Fruit fly (Drosophila melanogaster) whole organism, embryonic: Measurements from ENCODE around the gene Ubi-p63E.

Experiments used
- Abd-B ChIP-seq: fragments of 200-800 bp; sonication (Bioruptor generic); optimal IDR thresholded peaks from 2 replicates; lab custom pipeline; 2018; ENCODE audit warnings: missing biosample characterization, mild to moderate bottlenecking, missing genetic modification characterization, moderate library complexity
- CG10462 ChIP-seq: fragments of 200-800 bp; sonication (Bioruptor generic); optimal IDR thresholded peaks from 2 replicates; lab custom pipeline; 2016; ENCODE audit warnings: missing biosample characterization, missing genetic modification characterization
- CG11085 ChIP-seq: fragments of 200-800 bp; sonication (Bioruptor generic); IDR thresholded peaks from 2 replicates; pipeline ENCODE4 v1.3.6; 2022; ENCODE audit warnings: missing biosample characterization, missing genetic modification characterization
- CG11696 ChIP-seq: fragments of 200-800 bp; sonication (Bioruptor generic); IDR thresholded peaks from 2 replicates; pipeline ENCODE4 v1.3.6; 2022; ENCODE audit warnings: missing biosample characterization, missing genetic modification characterization
- CG13296 ChIP-seq: fragments of 200-800 bp; sonication (Bioruptor generic); optimal IDR thresholded peaks from 3 replicates; lab custom pipeline; 2018; ENCODE audit warnings: missing biosample characterization, mild to moderate bottlenecking, missing genetic modification characterization
- CG14667 ChIP-seq: fragments of 200-800 bp; sonication (Bioruptor generic); IDR thresholded peaks from 2 replicates; pipeline ENCODE4 v1.3.6; 2022; ENCODE audit warnings: missing biosample characterization, missing genetic modification characterization
- CG15073 ChIP-seq: fragments of 200-800 bp; sonication (Bioruptor generic); optimal IDR thresholded peaks from 2 replicates; lab custom pipeline; 2016; ENCODE audit warnings: missing biosample characterization, missing genetic modification characterization
- CG15479 ChIP-seq: fragments of 200-800 bp; sonication (Bioruptor generic); optimal IDR thresholded peaks from 3 replicates; lab custom pipeline; 2019; ENCODE audit warnings: missing biosample characterization, mild to moderate bottlenecking, missing genetic modification characterization, moderate library complexity
- CG1647 ChIP-seq: fragments of 200-800 bp; sonication (Bioruptor generic); optimal IDR thresholded peaks from 3 replicates; lab custom pipeline; 2016; ENCODE audit warnings: missing biosample characterization, missing genetic modification characterization
- CG3163 ChIP-seq: fragments of 200-800 bp; sonication (Bioruptor generic); optimal IDR thresholded peaks from 3 replicates; lab custom pipeline; 2016; ENCODE audit warnings: missing biosample characterization, missing genetic modification characterization
- CG32772 ChIP-seq: fragments of 200-800 bp; sonication (Bioruptor generic); IDR thresholded peaks from 2 replicates; pipeline ENCODE4 v1.3.6; 2022; ENCODE audit warnings: missing biosample characterization, missing genetic modification characterization
- CG34224 ChIP-seq: fragments of 200-800 bp; sonication (Bioruptor generic); IDR thresholded peaks from 3 replicates; pipeline ENCODE4 v1.3.6; 2022; ENCODE audit warnings: missing biosample characterization, missing genetic modification characterization; ENCODE audit not compliant: partially characterized antibody
- CG42726 ChIP-seq: fragments of 200-800 bp; sonication (Bioruptor generic); IDR thresholded peaks from 2 replicates; pipeline ENCODE4 v1.3.6; 2022; ENCODE audit warnings: missing biosample characterization, missing genetic modification characterization; ENCODE audit not compliant: partially characterized antibody
- CG4404 ChIP-seq: fragments of 200-800 bp; sonication (Bioruptor generic); IDR thresholded peaks from 2 replicates; pipeline ENCODE4 v1.3.6; 2022; ENCODE audit warnings: missing biosample characterization, missing genetic modification characterization
- CG4820 ChIP-seq: fragments of 200-800 bp; sonication (Bioruptor generic); optimal IDR thresholded peaks from 3 replicates; lab custom pipeline; 2016; ENCODE audit warnings: missing biosample characterization, missing genetic modification characterization
- CG6175 ChIP-seq: fragments of 200-800 bp; sonication (Bioruptor generic); IDR thresholded peaks from 3 replicates; pipeline ENCODE4 v1.3.6; 2022; ENCODE audit warnings: missing biosample characterization, missing genetic modification characterization
- CG6272 ChIP-seq: fragments of 200-800 bp; sonication (Bioruptor generic); IDR thresholded peaks from 2 replicates; pipeline ENCODE4 v1.3.6; 2022; ENCODE audit warnings: missing biosample characterization, missing genetic modification characterization
- CG8281 ChIP-seq: fragments of 200-800 bp; sonication (Bioruptor generic); optimal IDR thresholded peaks from 2 replicates; lab custom pipeline; 2018; ENCODE audit warnings: missing biosample characterization, mild to moderate bottlenecking, missing genetic modification characterization, moderate library complexity
- CG8765 ChIP-seq: fragments of 200-800 bp; sonication (Bioruptor generic); IDR thresholded peaks from 2 replicates; pipeline ENCODE4 v1.3.6; 2022; ENCODE audit warnings: missing biosample characterization, missing genetic modification characterization
- CG8924 ChIP-seq: fragments of 200-800 bp; optimal IDR thresholded peaks from 3 replicates; lab custom pipeline; 2019; ENCODE audit warnings: missing biosample characterization, mild to moderate bottlenecking, missing genetic modification characterization, moderate library complexity
- CHES-1-like ChIP-seq: fragments of 200-800 bp; sonication (Bioruptor generic); optimal IDR thresholded peaks from 2 replicates; lab custom pipeline; 2016; ENCODE audit warnings: missing biosample characterization, missing genetic modification characterization
- Chrac-16 ChIP-seq: fragments of 200-800 bp; sonication (Bioruptor generic); optimal IDR thresholded peaks from 3 replicates; lab custom pipeline; 2016; ENCODE audit warnings: missing biosample characterization, missing genetic modification characterization
- CkIIα-i1 ChIP-seq: fragments of 200-800 bp; sonication (Bioruptor generic); IDR thresholded peaks from 2 replicates; pipeline ENCODE4 v1.3.6; 2022; ENCODE audit warnings: missing biosample characterization, missing genetic modification characterization
- ERR ChIP-seq: fragments of 200-800 bp; sonication (Bioruptor generic); optimal IDR thresholded peaks from 2 replicates; lab custom pipeline; 2016; ENCODE audit warnings: missing biosample characterization, missing genetic modification characterization
- Fer1 ChIP-seq: fragments of 200-800 bp; sonication (Bioruptor generic); optimal IDR thresholded peaks from 2 replicates; lab custom pipeline; 2017; ENCODE audit warnings: missing biosample characterization, mild to moderate bottlenecking, missing genetic modification characterization
- Fer2 ChIP-seq: fragments of 200-800 bp; sonication (Bioruptor generic); optimal IDR thresholded peaks from 2 replicates; lab custom pipeline; 2018; ENCODE audit warnings: missing biosample characterization, mild to moderate bottlenecking, missing genetic modification characterization, moderate library complexity
- GATAe ChIP-seq: fragments of 200-800 bp; sonication (Bioruptor generic); conservative IDR thresholded peaks from 2 replicates; pipeline ENCODE4 v1.3.6; 2022; ENCODE audit warnings: missing biosample characterization, missing genetic modification characterization
- HLHmδ ChIP-seq: fragments of 200-800 bp; sonication (Bioruptor generic); optimal IDR thresholded peaks from 2 replicates; lab custom pipeline; 2018; ENCODE audit warnings: missing biosample characterization, mild to moderate bottlenecking, missing genetic modification characterization, moderate library complexity
- Kr ChIP-seq: fragments of 200-800 bp; sonication (Bioruptor generic); optimal IDR thresholded peaks from 2 replicates; lab custom pipeline; 2017; ENCODE audit warnings: missing biosample characterization, mild to moderate bottlenecking, missing genetic modification characterization
- Lim3 ChIP-seq: fragments of 200-800 bp; sonication (Bioruptor generic); IDR thresholded peaks from 2 replicates; pipeline ENCODE4 v1.3.6; 2022; ENCODE audit warnings: missing biosample characterization, missing genetic modification characterization
- NC2α ChIP-seq: fragments of 200-800 bp; sonication (Bioruptor generic); optimal IDR thresholded peaks from 2 replicates; lab custom pipeline; 2016; ENCODE audit warnings: missing biosample characterization, missing genetic modification characterization
- NfI ChIP-seq: fragments of 200-800 bp; sonication (Bioruptor generic); optimal IDR thresholded peaks from 3 replicates; lab custom pipeline; 2018; ENCODE audit warnings: missing biosample characterization, mild to moderate bottlenecking, missing genetic modification characterization, moderate library complexity
- Taf1 ChIP-seq: fragments of 200-800 bp; sonication (Bioruptor generic); IDR thresholded peaks from 2 replicates; pipeline ENCODE4 v1.3.6; 2022; ENCODE audit warnings: missing biosample characterization, missing genetic modification characterization
- Tbp ChIP-seq: fragments of >200 bp; optimal IDR thresholded peaks from 2 replicates; lab custom pipeline; 2018; ENCODE audit warnings: missing biosample characterization, missing genetic modification characterization
- abd-A ChIP-seq: fragments of 200-800 bp; sonication (Bioruptor generic); optimal IDR thresholded peaks from 3 replicates; lab custom pipeline; 2019; ENCODE audit warnings: missing biosample characterization, mild to moderate bottlenecking, missing genetic modification characterization, moderate library complexity
- chif ChIP-seq, 2 experiments: fragments of 200-800 bp; sonication (Bioruptor generic); optimal IDR thresholded peaks; 3 replicates each; lab custom pipeline; 2016; ENCODE audit warnings: missing biosample characterization in 2 of 2, missing genetic modification characterization in 2 of 2
- chn ChIP-seq: fragments of 200-800 bp; sonication (Bioruptor generic); optimal IDR thresholded peaks from 2 replicates; lab custom pipeline; 2016; ENCODE audit warnings: missing biosample characterization, missing genetic modification characterization
- corto ChIP-seq: fragments of 200-800 bp; sonication (Bioruptor generic); optimal IDR thresholded peaks from 2 replicates; lab custom pipeline; 2016; ENCODE audit warnings: missing biosample characterization, mild to moderate bottlenecking, missing genetic modification characterization, moderate library complexity
- crc ChIP-seq: fragments of 200-800 bp; sonication (Bioruptor generic); optimal IDR thresholded peaks from 2 replicates; lab custom pipeline; 2016; ENCODE audit warnings: missing biosample characterization, missing genetic modification characterization
- esg ChIP-seq: fragments of 200-800 bp; sonication (Bioruptor generic); conservative IDR thresholded peaks from 2 replicates; pipeline ENCODE4 v1.3.6; 2022; ENCODE audit warnings: missing biosample characterization, missing genetic modification characterization
- eyg ChIP-seq: fragments of 200-800 bp; sonication (Bioruptor generic); optimal IDR thresholded peaks from 3 replicates; lab custom pipeline; 2016; ENCODE audit warnings: missing biosample characterization, missing genetic modification characterization
- her ChIP-seq: fragments of 200-800 bp; sonication (Bioruptor generic); optimal IDR thresholded peaks from 2 replicates; lab custom pipeline; 2016; ENCODE audit warnings: missing biosample characterization, missing genetic modification characterization
- hkb ChIP-seq, 2 experiments: fragments of 200-800 bp in 1 of 2; fragments of >200 bp in 1 of 2; sonication (Bioruptor generic) in 1 of 2; IDR thresholded peaks in 1 of 2; optimal IDR thresholded peaks in 1 of 2; 2 replicates each; pipeline versions ENCODE4 v1.3.6 to Lab custom; 2017 to 2022; ENCODE audit warnings: missing biosample characterization in 1 of 2, missing genetic modification characterization in 1 of 2
- lbe ChIP-seq: fragments of 200-800 bp; sonication (Bioruptor generic); optimal IDR thresholded peaks from 2 replicates; lab custom pipeline; 2016; ENCODE audit warnings: missing biosample characterization, mild to moderate bottlenecking, missing genetic modification characterization
- pfk ChIP-seq: fragments of 200-800 bp; sonication (Bioruptor generic); optimal IDR thresholded peaks from 2 replicates; lab custom pipeline; 2018; ENCODE audit warnings: missing biosample characterization, mild to moderate bottlenecking, missing genetic modification characterization, moderate library complexity
- sqz ChIP-seq: fragments of 200-800 bp; sonication (Bioruptor generic); optimal IDR thresholded peaks from 3 replicates; lab custom pipeline; 2018; ENCODE audit warnings: missing biosample characterization, mild to moderate bottlenecking, missing genetic modification characterization
- sr ChIP-seq: fragments of 200-800 bp; sonication (Bioruptor generic); IDR thresholded peaks from 3 replicates; pipeline ENCODE4 v1.3.6; 2022; ENCODE audit warnings: missing biosample characterization, missing genetic modification characterization
- ttk ChIP-seq: fragments of 200-800 bp; sonication (Bioruptor generic); IDR thresholded peaks from 2 replicates; pipeline ENCODE4 v2.1.2; 2022; ENCODE audit warnings: missing biosample characterization, missing genetic modification characterization
- unpg ChIP-seq: fragments of 200-800 bp; sonication (Bioruptor generic); optimal IDR thresholded peaks from 3 replicates; lab custom pipeline; 2018; ENCODE audit warnings: missing biosample characterization, mild to moderate bottlenecking, missing genetic modification characterization, moderate library complexity

Gene Ubi-p63E

DNA sequence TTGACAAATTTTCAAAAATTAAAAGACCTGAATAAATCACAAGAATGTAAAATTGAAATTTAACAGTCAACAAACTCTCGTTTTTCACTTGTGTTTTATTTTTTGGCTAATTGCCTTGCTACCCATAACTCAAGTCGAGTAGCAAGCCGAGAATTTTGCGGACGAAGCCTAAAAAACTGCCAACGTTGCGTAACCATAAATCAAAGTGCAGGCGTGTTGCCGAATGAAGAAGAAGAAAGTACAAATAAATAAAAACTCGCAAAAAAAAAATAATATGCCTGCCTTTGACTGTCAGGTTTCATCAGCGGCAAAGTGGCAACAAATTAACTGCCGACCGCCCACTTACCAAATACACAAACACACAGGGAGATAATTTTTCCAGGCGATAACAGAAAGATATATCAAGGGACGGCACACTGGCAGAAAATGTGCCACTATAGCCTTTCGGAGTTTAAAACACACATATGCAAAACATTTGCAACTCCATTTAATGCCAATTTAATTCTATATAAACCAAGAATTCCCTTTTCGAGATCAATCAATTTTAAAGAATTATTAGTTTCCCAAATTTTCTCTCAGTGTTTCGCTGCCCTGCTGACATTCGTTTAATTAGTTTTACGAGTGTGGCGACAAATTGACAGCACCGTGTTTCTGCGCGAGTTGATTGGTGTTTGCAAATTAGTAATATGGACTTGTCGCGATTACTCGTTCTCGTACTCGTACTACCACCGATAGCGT lies 25.4 kb upstream of the Ubi-p63E start (continued):
- TF ChIP-seq CG8281 (tag; lab: Kevin White, UChicago): no peak
- TF ChIP-seq Fer1 (GFP tag; lab: Kevin White, UChicago): peak; percentile 93
- peak; percentile 84 for TF ChIP-seq chn (GFP tag; lab: Kevin White, UChicago)
- TF ChIP-seq CkIIα-i1 (GFP tag; lab: Robert Waterston, UW): peak; percentile 79
- TF ChIP-seq her (GFP tag; lab: Kevin White, UChicago): peak; percentile 81
- TF ChIP-seq Fer2 (tag; lab: Kevin White, UChicago): peak; percentile 83
- TF ChIP-seq Lim3: peak; percentile 81
- no peak for TF ChIP-seq CG42726 (GFP tag; lab: Robert Waterston, UW)
- TF ChIP-seq CG11696 (GFP tag; lab: Robert Waterston, UW): peak; percentile 55
- TF ChIP-seq CG4820 (GFP tag; lab: Kevin White, UChicago): peak; percentile 72
- TF ChIP-seq lbe: peak; percentile 87
- TF ChIP-seq esg (GFP tag; lab: Robert Waterston, UW): peak; percentile 78
- TF ChIP-seq Kr (GFP tag; lab: Kevin White, UChicago): no peak
- TF ChIP-seq sqz (GFP tag; lab: Kevin White, UChicago): peak; percentile 47
- TF ChIP-seq abd-A (tag; lab: Kevin White, UChicago): peak; percentile 16
- TF ChIP-seq CG1647: peak; percentile 82
- TF ChIP-seq CG32772 (GFP tag; lab: Robert Waterston, UW): peak; percentile 78
- no peak for TF ChIP-seq hkb (optimal IDR thresholded peaks at IDR 0.05; lab: Kevin White, UChicago)
- TF ChIP-seq hkb (GFP tag; IDR thresholded peaks at IDR 0.05; lab: Robert Waterston, UW): peak; percentile 93
- TF ChIP-seq CG34224 (GFP tag; lab: Robert Waterston, UW): no peak
- TF ChIP-seq CG10462 (GFP tag; lab: Kevin White, UChicago): peak; percentile 54
- TF ChIP-seq unpg (GFP tag; lab: Kevin White, UChicago): peak; percentile 85
- TF ChIP-seq CG13296: peak; percentile 89
- peak; percentile 84 for TF ChIP-seq ERR (GFP tag; lab: Kevin White, UChicago)
- TF ChIP-seq NfI (GFP tag; lab: Kevin White, UChicago): peak; percentile 92
- TF ChIP-seq Tbp (GFP tag; lab: Kevin White, UChicago): no peak
- TF ChIP-seq corto (GFP tag; lab: Kevin White, UChicago): peak; percentile 31
- TF ChIP-seq sr (GFP tag; lab: Robert Waterston, UW): 0 out of 3 replicates have a peak, but pooled peaks have one; percentile 31
- TF ChIP-seq CG14667: peak; percentile 73
- TF ChIP-seq CHES-1-like: peak; percentile 90
- TF ChIP-seq CG3163: peak; percentile 67
- TF ChIP-seq Chrac-16: peak; percentile 79
- peak; percentile 22 for TF ChIP-seq CG15479 (GFP tag; lab: Kevin White, UChicago)
- no peak for TF ChIP-seq HLHmδ (GFP tag; lab: Kevin White, UChicago)
- peak; percentile 86 for TF ChIP-seq CG6175
- peak; percentile 93 for TF ChIP-seq GATAe
- peak; percentile 51; the same call in 1 of the 2 replicates for TF ChIP-seq CG8765 (GFP tag; lab: Robert Waterston, UW)
- peak; percentile 82 for TF ChIP-seq crc (GFP tag; lab: Kevin White, UChicago)
- peak; percentile 53 for TF ChIP-seq NC2α (GFP tag; lab: Kevin White, UChicago)
- peak; percentile 81 for TF ChIP-seq CG11085 (GFP tag; lab: Robert Waterston, UW)
- peak; percentile 91 for TF ChIP-seq Taf1 (GFP tag; lab: Robert Waterston, UW)
- no peak for TF ChIP-seq pfk (GFP tag; lab: Kevin White, UChicago)
- TF ChIP-seq ttk: peak; percentile 75
- peak; percentile 88 for TF ChIP-seq CG8924 (tag; lab: Kevin White, UChicago)
- TF ChIP-seq CG6272 (GFP tag; lab: Robert Waterston, UW): peak; percentile 73
- peak; percentile 79 to 82 for TF ChIP-seq chif (GFP tag; optimal IDR thresholded peaks at IDR 0.05; lab: Kevin White, UChicago)
- peak; percentile 67 for TF ChIP-seq eyg (GFP tag; lab: Kevin White, UChicago)
- peak; percentile 66 for TF ChIP-seq CG4404
- peak; percentile 68 for TF ChIP-seq Abd-B (GFP tag; lab: Kevin White, UChicago)
- TF ChIP-seq CG15073: no peak
